Fruit fly (Drosophila melanogaster) whole organism, pupa: Measurements from ENCODE around the gene Kots.

Experiments
- CG4496 ChIP-seq: fragments of 200-800 bp; sonication (Bioruptor generic); IDR thresholded peaks from 3 replicates; pipeline ENCODE4 v1.3.6; 2022; ENCODE audit warnings: missing biosample characterization, missing genetic modification characterization
- EcR ChIP-seq: fragments of 200-800 bp; sonication (Bioruptor generic); optimal IDR thresholded peaks from 3 replicates; lab custom pipeline; 2019; ENCODE audit warnings: missing biosample characterization, missing genetic modification characterization, mild to moderate bottlenecking, moderate library complexity, missing genetic modification reagents
- gl ChIP-seq: fragments of 200-800 bp; sonication (Bioruptor generic); optimal IDR thresholded peaks from 2 replicates; lab custom pipeline; 2018; ENCODE audit warnings: missing biosample characterization, mild to moderate bottlenecking, missing genetic modification characterization
- rn ChIP-seq: fragments of 200-800 bp; sonication (Bioruptor generic); IDR thresholded peaks from 2 replicates; pipeline ENCODE4 v1.3.6; 2022; ENCODE audit warnings: missing biosample characterization, missing genetic modification characterization

DNA sequence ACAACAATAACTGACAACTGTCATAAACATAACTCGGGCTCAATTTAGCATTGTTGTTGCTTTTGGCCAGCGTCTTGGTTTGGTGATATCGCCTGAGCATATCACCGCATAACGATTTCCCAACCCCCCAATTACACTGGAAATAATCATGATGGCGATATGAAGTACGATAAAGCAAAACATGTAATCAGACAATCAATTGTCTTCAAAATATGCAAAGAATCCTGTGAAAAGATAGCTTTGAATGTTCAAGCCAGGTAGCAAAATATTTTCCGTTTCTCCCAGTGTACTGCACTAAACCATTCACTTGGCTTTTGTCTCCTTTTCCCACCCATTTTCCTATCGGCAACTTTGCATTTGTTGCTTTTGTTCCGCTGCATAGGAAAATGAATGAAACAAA is 35.6 kb upstream of the Kots start:
- TF ChIP-seq EcR (no peak), rn (GFP tag; lab: Robert Waterston, UW) (peak; percentile 72), CG4496 (GFP tag; lab: Robert Waterston, UW) (peak; percentile 89), gl (tag; lab: Kevin White, UChicago) (no peak)
